Worm (Caenorhabditis elegans) whole organism, L1 larva: Measurements from ENCODE around the gene T01C3.2.

Experiments
- C16A3.4 ChIP-seq: fragments of 150-350 bp; optimal IDR thresholded peaks from 2 replicates; lab custom pipeline; 2014; ENCODE audit warnings: missing biosample characterization, missing genetic modification characterization
- C34B4.2 ChIP-seq: sonication (generic microtip); optimal IDR thresholded peaks from 2 replicates; lab custom pipeline; 2017; ENCODE audit warnings: mild to moderate bottlenecking, missing genetic modification characterization, missing compliant biosample characterization
- ama-1 ChIP-seq: fragments of 150-350 bp; optimal IDR thresholded peaks from 2 replicates; lab custom pipeline; 2014
- blmp-1 ChIP-seq: fragments of 150-350 bp; optimal IDR thresholded peaks from 2 replicates; lab custom pipeline; 2014; ENCODE audit warnings: missing biosample characterization, missing genetic modification characterization
- ceh-63 ChIP-seq: fragments of 200-800 bp; sonication (Bioruptor generic); optimal IDR thresholded peaks from 2 replicates; lab custom pipeline; 2018; ENCODE audit warnings: mild to moderate bottlenecking, missing genetic modification characterization, missing compliant biosample characterization
- ceh-88 ChIP-seq: fragments of 200-800 bp; sonication (Bioruptor generic); IDR thresholded peaks from 2 replicates; pipeline ENCODE4 v1.3.6; 2022; ENCODE audit warnings: missing genetic modification characterization, missing compliant biosample characterization
- ceh-90 ChIP-seq: sonication (generic microtip); optimal IDR thresholded peaks from 2 replicates; lab custom pipeline; 2016; ENCODE audit warnings: missing genetic modification characterization, missing compliant biosample characterization
- ces-1 ChIP-seq: fragments of 150-350 bp; optimal IDR thresholded peaks from 2 replicates; lab custom pipeline; 2014; ENCODE audit warnings: missing biosample characterization, missing genetic modification reagents, missing genetic modification characterization
- dsc-1 ChIP-seq: sonication (generic microtip); optimal IDR thresholded peaks from 2 replicates; lab custom pipeline; 2016; ENCODE audit warnings: mild to moderate bottlenecking, missing genetic modification characterization, missing compliant biosample characterization
- efl-1 ChIP-seq, 4 experiments: fragments of 150-350 bp; optimal IDR thresholded peaks in 3 of 4; peaks in 1 of 4; 1 replicate in 1 of 4; 2 replicates in 3 of 4; lab custom pipeline; 2014; ENCODE audit warnings: missing biosample characterization in 2 of 4, missing genetic modification characterization in 2 of 4, missing genetic modification reagents in 2 of 4
- efl-3 ChIP-seq: fragments of 200-800 bp; sonication (Bioruptor generic); optimal IDR thresholded peaks from 2 replicates; lab custom pipeline; 2018; ENCODE audit warnings: mild to moderate bottlenecking, missing genetic modification characterization, missing compliant biosample characterization
- egl-27 ChIP-seq, 2 experiments: fragments of 150-350 bp in 1 of 2; sonication (generic microtip); optimal IDR thresholded peaks; 3 replicates each; lab custom pipeline; 2017 to 2018; ENCODE audit warnings: missing biosample characterization in 2 of 2, missing genetic modification characterization in 2 of 2, missing genetic modification reagents in 2 of 2
- elt-2 ChIP-seq: sonication (generic microtip); optimal IDR thresholded peaks from 2 replicates; lab custom pipeline; 2016; ENCODE audit warnings: missing genetic modification characterization, mild to moderate bottlenecking, inconsistent platforms, missing compliant biosample characterization, missing genetic modification reagents
- fkh-10 ChIP-seq: sonication (generic microtip); optimal IDR thresholded peaks from 2 replicates; lab custom pipeline; 2017; ENCODE audit warnings: missing biosample characterization, missing genetic modification reagents, missing genetic modification characterization
- grh-1 ChIP-seq: fragments of 200-800 bp; sonication (Bioruptor generic); IDR thresholded peaks from 2 replicates; pipeline ENCODE4 v1.3.6; 2022; ENCODE audit warnings: missing genetic modification reagents, missing genetic modification characterization, missing compliant biosample characterization
- hlh-17 ChIP-seq: fragments of 200-800 bp; sonication (Bioruptor generic); optimal IDR thresholded peaks from 2 replicates; lab custom pipeline; 2018; ENCODE audit warnings: missing genetic modification characterization, mild to moderate bottlenecking, missing compliant biosample characterization, moderate library complexity, borderline replicate concordance
- hlh-4 ChIP-seq: sonication (generic microtip); optimal IDR thresholded peaks from 2 replicates; lab custom pipeline; 2016; ENCODE audit warnings: mild to moderate bottlenecking, missing genetic modification characterization, missing compliant biosample characterization
- lin-14 ChIP-seq: fragments of 200-800 bp; sonication (Bioruptor generic); optimal IDR thresholded peaks from 2 replicates; lab custom pipeline; 2018; ENCODE audit warnings: mild to moderate bottlenecking, missing genetic modification characterization, moderate library complexity, missing compliant biosample characterization
- lin-15B ChIP-seq: fragments of 150-350 bp; sonication (generic microtip); optimal IDR thresholded peaks from 3 replicates; lab custom pipeline; 2014; ENCODE audit warnings: missing biosample characterization, missing genetic modification characterization
- lin-35 ChIP-seq, 2 experiments: fragments of 150-350 bp; optimal IDR thresholded peaks; 2 replicates each; lab custom pipeline; 2014; ENCODE audit warnings: missing biosample characterization in 2 of 2, missing genetic modification characterization in 2 of 2, missing genetic modification reagents in 2 of 2
- lin-39 ChIP-seq: fragments of 150-350 bp; optimal IDR thresholded peaks from 2 replicates; lab custom pipeline; 2014; ENCODE audit warnings: missing biosample characterization, missing genetic modification reagents, missing genetic modification characterization
- mdl-1 ChIP-seq, 2 experiments: fragments of 150-350 bp; optimal IDR thresholded peaks; 2 replicates each; lab custom pipeline; 2014 to 2017; ENCODE audit warnings: missing biosample characterization in 2 of 2, missing genetic modification characterization in 2 of 2, inconsistent platforms in 1 of 2
- mep-1 ChIP-seq: fragments of 150-350 bp; optimal IDR thresholded peaks from 2 replicates; lab custom pipeline; 2014; ENCODE audit warnings: missing biosample characterization, missing genetic modification characterization
- nhr-11 ChIP-seq: fragments of 150-350 bp; optimal IDR thresholded peaks from 2 replicates; lab custom pipeline; 2014; ENCODE audit warnings: missing biosample characterization, missing genetic modification characterization
- nhr-12 ChIP-seq: sonication (generic microtip); optimal IDR thresholded peaks from 2 replicates; lab custom pipeline; 2017; ENCODE audit warnings: missing biosample characterization, missing genetic modification characterization
- nhr-19 ChIP-seq: fragments of 200-800 bp; sonication (Bioruptor generic); conservative IDR thresholded peaks from 2 replicates; pipeline ENCODE4 v1.3.6; 2022; ENCODE audit warnings: missing genetic modification characterization, missing compliant biosample characterization
- nhr-20 ChIP-seq: sonication (generic microtip); optimal IDR thresholded peaks from 2 replicates; lab custom pipeline; 2016; ENCODE audit warnings: mild to moderate bottlenecking, missing genetic modification characterization, missing compliant biosample characterization
- nhr-76 ChIP-seq: sonication (generic microtip); optimal IDR thresholded peaks from 2 replicates; lab custom pipeline; 2017; ENCODE audit warnings: missing biosample characterization, missing genetic modification characterization
- nhr-77 ChIP-seq: fragments of 150-350 bp; optimal IDR thresholded peaks from 2 replicates; lab custom pipeline; 2014; ENCODE audit warnings: missing biosample characterization, missing genetic modification characterization
- pax-3 ChIP-seq: fragments of 200-800 bp; sonication (Bioruptor generic); optimal IDR thresholded peaks from 2 replicates; lab custom pipeline; 2018; ENCODE audit warnings: mild to moderate bottlenecking, missing genetic modification characterization, moderate library complexity, missing compliant biosample characterization
- rnt-1 ChIP-seq: sonication (generic microtip); optimal IDR thresholded peaks from 2 replicates; lab custom pipeline; 2016; ENCODE audit warnings: mild to moderate bottlenecking, missing genetic modification characterization, moderate library complexity, missing compliant biosample characterization
- skn-1 ChIP-seq: fragments of 150-350 bp; optimal IDR thresholded peaks from 2 replicates; lab custom pipeline; 2014; ENCODE audit warnings: missing biosample characterization, missing genetic modification characterization
- snpc-4 ChIP-seq: fragments of 150-350 bp; optimal IDR thresholded peaks from 2 replicates; lab custom pipeline; 2014; ENCODE audit warnings: missing biosample characterization, missing genetic modification characterization
- sup-37 ChIP-seq: fragments of 200-800 bp; sonication (Bioruptor generic); optimal IDR thresholded peaks from 2 replicates; lab custom pipeline; 2018; ENCODE audit warnings: mild to moderate bottlenecking, missing genetic modification characterization, missing compliant biosample characterization
- swsn-7 ChIP-seq: sonication (generic microtip); optimal IDR thresholded peaks from 2 replicates; lab custom pipeline; 2016; ENCODE audit warnings: missing genetic modification characterization, missing compliant biosample characterization
- vab-15 ChIP-seq: sonication (generic microtip); optimal IDR thresholded peaks from 2 replicates; lab custom pipeline; 2017; ENCODE audit warnings: missing genotype, mild to moderate bottlenecking, missing genetic modification characterization, missing compliant biosample characterization
- xbp-1 ChIP-seq: sonication (generic microtip); optimal IDR thresholded peaks from 2 replicates; lab custom pipeline; 2016; ENCODE audit warnings: missing genetic modification characterization, missing compliant biosample characterization
- zip-4 ChIP-seq: fragments of 200-800 bp; sonication (Bioruptor generic); optimal IDR thresholded peaks from 2 replicates; lab custom pipeline; 2018; ENCODE audit warnings: mild to moderate bottlenecking, missing genetic modification characterization, moderate library complexity, missing compliant biosample characterization
- ztf-11 ChIP-seq, 2 experiments: sonication (generic microtip); optimal IDR thresholded peaks; 2 replicates each; lab custom pipeline; 2016 to 2017; ENCODE audit warnings: missing genetic modification characterization in 2 of 2, missing biosample characterization in 1 of 2, missing compliant biosample characterization in 1 of 2

The T01C3.2 gene

DNA sequence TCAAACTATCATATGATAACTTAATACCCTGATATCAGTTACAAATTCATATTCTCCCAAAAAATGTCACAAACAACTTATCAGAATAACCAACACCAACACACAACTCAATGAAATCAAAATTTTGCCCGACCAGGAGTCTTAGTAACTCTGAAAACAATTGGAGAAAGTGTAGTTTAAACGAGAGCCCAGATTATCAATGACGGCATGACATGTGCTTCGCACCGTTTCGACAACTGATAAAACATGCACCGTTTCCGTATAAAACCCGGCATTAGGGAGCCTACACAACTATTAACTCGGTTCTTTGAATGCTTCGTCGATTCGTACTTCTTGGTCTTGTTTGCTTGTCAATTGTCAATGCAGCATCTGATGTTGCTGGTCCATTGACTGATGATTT lies 2.7 kb downstream of the T01C3.2 start, which contains the start of gene fil-1:
Gene fil-1, plus strand, starts transcription at position 219 of the 400 bp plus-strand sequence.
- no peak for TF ChIP-seq nhr-76 (tag; lab: Kevin White, UChicago)
- TF ChIP-seq dsc-1 (tag; lab: Kevin White, UChicago): no peak
- TF ChIP-seq nhr-11 (tag; lab: Kevin White, UChicago): no peak
- peak; percentile 68 for TF ChIP-seq elt-2 (tag; lab: Kevin White, UChicago)
- TF ChIP-seq ztf-11 (tag; optimal IDR thresholded peaks at IDR 0.05; lab: Kevin White, UChicago): no peak
- peak; percentile 30 for TF ChIP-seq nhr-20 (tag; lab: Kevin White, UChicago)
- TF ChIP-seq pax-3 (tag; lab: Kevin White, UChicago): no peak
- no peak for TF ChIP-seq snpc-4 (tag; lab: Kevin White, UChicago)
- TF ChIP-seq lin-15B (tag; lab: Kevin White, UChicago): no peak
- TF ChIP-seq fkh-10 (GFP tag; lab: Kevin White, UChicago): no peak
- TF ChIP-seq lin-35 (GFP tag; optimal IDR thresholded peaks at IDR 0.05; lab: Kevin White, UChicago): peak in 1 of 2 experiments; percentile 17

DNA sequence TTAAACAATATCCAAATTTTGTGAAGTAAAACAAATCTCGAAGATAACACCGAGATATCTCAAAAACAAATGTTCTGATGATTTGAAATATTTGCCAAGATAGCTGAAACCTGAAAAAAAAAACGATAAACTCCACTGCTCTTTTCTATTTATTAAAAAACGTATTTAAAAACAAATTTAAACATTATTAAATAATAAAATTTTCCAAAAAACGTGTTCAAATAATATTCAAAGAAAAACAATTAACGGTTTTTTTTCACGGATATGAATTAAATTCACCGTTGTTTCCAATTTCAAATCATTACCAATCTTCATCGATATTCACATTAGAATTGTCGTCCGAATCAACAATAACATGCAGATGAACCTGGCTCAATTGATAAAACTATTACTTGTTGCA lies 5.3 kb downstream of the T01C3.2 start, which contains the start of gene irld-14:
Gene irld-14, plus strand, starts transcription at position 301 of the 400 bp plus-strand sequence.
- TF ChIP-seq ama-1 (lab: Kevin White, UChicago) (no peak), hlh-4 (tag; lab: Kevin White, UChicago) (no peak), hlh-17 (GFP tag; lab: Kevin White, UChicago) (no peak), ceh-90 (tag; lab: Kevin White, UChicago) (no peak), ceh-63 (no peak), C34B4.2 (tag; lab: Kevin White, UChicago) (no peak), dsc-1 (tag; lab: Kevin White, UChicago) (no peak), xbp-1 (no peak), lin-14 (no peak)

DNA sequence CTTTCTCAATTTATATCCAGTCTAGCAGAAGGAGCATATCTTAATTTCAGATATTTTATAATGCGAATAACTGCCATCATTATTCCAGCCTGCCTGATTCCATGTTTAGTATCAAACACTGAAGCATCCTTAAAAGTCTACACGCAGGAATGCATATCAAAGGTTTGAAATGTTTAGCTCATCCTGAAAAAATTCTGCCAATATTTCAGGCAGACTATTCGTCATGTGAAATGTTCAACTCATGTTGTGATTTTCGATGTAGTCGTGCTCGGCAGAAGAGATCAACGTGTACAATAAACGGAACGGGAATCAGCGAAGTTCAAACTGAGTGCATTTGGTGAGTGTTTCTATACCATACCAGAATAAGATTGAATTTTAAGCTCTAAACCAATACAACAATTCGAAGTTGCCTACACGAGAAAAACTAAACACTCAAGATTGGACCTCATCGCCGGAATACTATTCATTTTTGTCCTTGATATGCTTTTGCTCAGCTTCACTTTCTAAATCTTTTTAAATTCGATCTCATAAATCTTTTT lies 8.6 kb downstream of the T01C3.2 start, which contains the start of gene T01C3.11:
Gene T01C3.11, plus strand, starts transcription at position 51 of the 539 bp plus-strand sequence.
- TF ChIP-seq elt-2 (tag; lab: Kevin White, UChicago) (no peak), efl-1 (optimal IDR thresholded peaks at IDR 0.05; lab: Kevin White, UChicago) (no peak), efl-1 (GFP tag; optimal IDR thresholded peaks at IDR 0.05 in 1 of 2; lab: Kevin White, UChicago) (peak in 1 of 2 experiments; percentile 65)
- TF ChIP-seq, all 84 proteins: peak for 1

DNA sequence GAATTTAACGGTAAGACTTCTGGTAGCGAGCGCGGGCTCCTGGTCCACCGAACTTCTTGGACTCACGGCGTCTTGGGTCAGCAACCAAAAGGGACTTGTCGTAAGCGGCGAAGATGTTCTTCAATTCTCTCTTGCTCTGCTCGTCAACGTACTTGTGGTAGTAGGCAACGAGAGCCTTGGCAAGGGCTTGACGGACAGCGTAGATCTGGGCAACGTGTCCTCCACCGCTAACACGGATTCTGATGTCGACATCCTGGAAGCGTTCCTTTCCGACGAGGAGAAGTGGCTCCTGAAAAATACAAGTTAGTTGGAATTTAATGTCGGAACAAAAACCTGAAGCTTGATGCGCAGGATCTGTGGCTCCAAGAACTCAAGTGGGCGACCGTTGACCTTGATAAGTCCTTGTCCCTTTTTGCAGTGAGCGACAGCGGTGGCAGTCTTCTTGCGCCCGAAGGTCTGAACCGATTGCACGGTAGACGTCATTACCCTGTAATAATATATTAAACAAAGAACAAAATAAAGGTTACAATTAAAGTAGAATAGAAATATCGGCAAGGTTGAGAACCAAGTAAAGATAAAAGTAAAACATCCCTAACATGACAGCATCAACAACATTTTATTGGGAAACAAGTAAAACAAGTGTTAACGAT lies 9.2 kb downstream of the T01C3.2 start, which contains the start of gene rps-16:
Gene rps-16, minus strand, starts transcription at position 487 of the 650 bp plus-strand sequence.
- TF ChIP-seq egl-27 (tag; optimal IDR thresholded peaks at IDR 0.05; lab: Kevin White, UChicago) (no peak), mep-1 (tag; lab: Kevin White, UChicago) (no peak), ceh-88 (GFP tag; lab: Robert Waterston, UW) (no peak), mdl-1 (tag; optimal IDR thresholded peaks at IDR 0.05; lab: Kevin White, UChicago) (no peak), vab-15 (no peak), lin-15B (tag; lab: Kevin White, UChicago) (no peak)

- TF ChIP-seq nhr-19 (GFP tag; lab: Robert Waterston, UW) (no peak), sup-37 (GFP tag; lab: Kevin White, UChicago) (no peak), nhr-12 (tag; lab: Kevin White, UChicago) (no peak), lin-15B (tag; lab: Kevin White, UChicago) (no peak)
These were observed 10.6 kb downstream of the T01C3.2 start for ce11 chrV:15001536-15001935.

DNA sequence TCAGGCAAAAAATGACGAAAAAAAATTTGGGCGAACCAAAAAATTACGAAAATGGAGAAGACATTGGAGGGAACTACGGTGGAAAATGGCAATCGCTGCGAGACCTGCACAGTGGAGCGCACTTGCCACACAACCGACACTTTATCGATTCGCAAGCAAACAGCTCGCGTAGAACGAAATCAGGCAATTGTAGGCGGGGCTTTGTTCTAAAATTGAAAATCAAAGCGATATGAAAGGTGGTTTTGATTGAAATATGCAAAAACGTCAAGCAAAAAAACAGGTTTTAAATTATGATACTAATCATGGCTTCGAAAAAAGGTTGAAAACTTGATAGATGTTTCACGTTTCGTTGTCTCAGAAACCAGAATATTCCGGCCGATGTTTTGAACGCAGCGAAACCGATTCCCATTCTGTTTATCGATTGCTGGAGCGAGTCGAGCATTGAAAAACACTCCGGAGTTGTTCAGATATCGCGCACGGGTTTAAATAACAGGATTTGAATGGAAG lies 11.3 kb downstream of the T01C3.2 start, which contains the start of the genes fib-1 and mut-15:
Gene fib-1, minus strand, starts transcription at position 40 of the 507 bp plus-strand sequence.
Gene mut-15, plus strand, starts transcription at position 360 of the 507 bp plus-strand sequence.
- TF ChIP-seq snpc-4 (tag; lab: Kevin White, UChicago) (peak; percentile 85), skn-1 (peak; percentile 90), swsn-7 (peak; percentile 95), C16A3.4 (tag; lab: Kevin White, UChicago) (peak; percentile 96), grh-1 (GFP tag; lab: Robert Waterston, UW) (peak; percentile 79), blmp-1 (tag; lab: Kevin White, UChicago) (peak; percentile 73), mdl-1 (tag; optimal IDR thresholded peaks at IDR 0.05; lab: Kevin White, UChicago) (peak in 1 of 2 experiments; percentile 81), hlh-17 (GFP tag; lab: Kevin White, UChicago) (no peak), nhr-77 (tag; lab: Kevin White, UChicago) (peak; percentile 91), zip-4 (peak; percentile 67), ces-1 (no peak), lin-39 (tag; lab: Kevin White, UChicago) (peak; percentile 59), efl-3 (peak; percentile 54), ama-1 (lab: Kevin White, UChicago) (peak; percentile 6), sup-37 (GFP tag; lab: Kevin White, UChicago) (peak; percentile 53), rnt-1 (peak; percentile 97)
